Worm (Caenorhabditis elegans) whole organism, young adult: Measurements from ENCODE around the gene fbxa-127.

ENCODE experiments used
- B0035.1 ChIP-seq: sonication (generic microtip); optimal IDR thresholded peaks from 2 replicates; lab custom pipeline; 2016; ENCODE audit warnings: missing genetic modification characterization, mild to moderate bottlenecking, missing compliant biosample characterization, missing genotype, missing genetic modification reagents
- F23B12.7 ChIP-seq: sonication (generic microtip); optimal IDR thresholded peaks from 2 replicates; lab custom pipeline; 2017; ENCODE audit warnings: missing genetic modification characterization, mild to moderate bottlenecking, missing compliant biosample characterization, antibody characterized with exemption, moderate library complexity; ENCODE audit not compliant: insufficient read depth
- F37B4.10 ChIP-seq: fragments of 200-800 bp; sonication (Bioruptor generic); IDR thresholded peaks from 2 replicates; pipeline ENCODE4 v1.3.6; 2022; ENCODE audit warnings: missing genetic modification characterization, missing compliant biosample characterization
- K11D2.4 ChIP-seq: fragments of 200-800 bp; sonication (Bioruptor generic); IDR thresholded peaks from 2 replicates; pipeline ENCODE4 v1.3.6; 2022; ENCODE audit warnings: missing genetic modification reagents, missing genetic modification characterization, missing compliant biosample characterization
- Y53F4B.3 ChIP-seq: fragments of 200-800 bp; sonication (Bioruptor generic); IDR thresholded peaks from 2 replicates; pipeline ENCODE4 v1.3.6; 2022; ENCODE audit warnings: missing genetic modification reagents, missing genetic modification characterization, missing compliant biosample characterization
- ama-1 ChIP-seq, 3 experiments: fragments of 150-350 bp in 1 of 3; sonication (generic microtip) in 2 of 3; optimal IDR thresholded peaks; 2 replicates each; lab custom pipeline; 2014 to 2018; ENCODE audit warnings: missing biosample characterization in 2 of 3, missing genetic modification characterization in 2 of 3, missing genetic modification reagents in 2 of 3
- ceh-27 ChIP-seq: fragments of 200-800 bp; sonication (Bioruptor generic); optimal IDR thresholded peaks from 2 replicates; lab custom pipeline; 2018; ENCODE audit warnings: mild to moderate bottlenecking, missing genetic modification characterization, moderate library complexity, missing compliant biosample characterization
- ets-4 ChIP-seq: fragments of 200-800 bp; sonication (Bioruptor generic); optimal IDR thresholded peaks from 2 replicates; lab custom pipeline; 2018; ENCODE audit warnings: mild to moderate bottlenecking, missing genetic modification characterization, missing compliant biosample characterization
- nfya-1 ChIP-seq: sonication (generic microtip); optimal IDR thresholded peaks from 2 replicates; lab custom pipeline; 2017; ENCODE audit warnings: antibody characterized with exemption, missing compliant biosample characterization, missing genetic modification characterization, borderline replicate concordance; ENCODE audit not compliant: insufficient read depth
- snpc-1.3 ChIP-seq: sonication (generic microtip); optimal IDR thresholded peaks from 2 replicates; lab custom pipeline; 2017; ENCODE audit warnings: missing genetic modification characterization, mild to moderate bottlenecking, missing compliant biosample characterization, antibody characterized with exemption, moderate library complexity, missing genotype, missing genetic modification reagents; ENCODE audit not compliant: insufficient read depth
- snpc-4 ChIP-seq, 5 experiments: fragments of 150-350 bp in 1 of 5; sonication (generic microtip) in 4 of 5; optimal IDR thresholded peaks; 2 replicates each; lab custom pipeline; 2014 to 2018; ENCODE audit warnings: missing genetic modification characterization in 5 of 5, missing biosample characterization in 3 of 5, antibody characterized with exemption in 2 of 5, mild to moderate bottlenecking in 2 of 5, missing compliant biosample characterization in 2 of 5, missing genotype in 2 of 5, moderate library complexity in 2 of 5, missing genetic modification reagents in 1 of 5
- tbx-9 ChIP-seq: sonication (generic microtip); optimal IDR thresholded peaks from 2 replicates; lab custom pipeline; 2016; ENCODE audit warnings: borderline replicate concordance, missing genetic modification characterization, inconsistent platforms, missing compliant biosample characterization
- unc-62 ChIP-seq: fragments of 150-350 bp; optimal IDR thresholded peaks from 2 replicates; lab custom pipeline; 2014; ENCODE audit warnings: missing biosample characterization, missing genetic modification reagents, missing genetic modification characterization

DNA sequence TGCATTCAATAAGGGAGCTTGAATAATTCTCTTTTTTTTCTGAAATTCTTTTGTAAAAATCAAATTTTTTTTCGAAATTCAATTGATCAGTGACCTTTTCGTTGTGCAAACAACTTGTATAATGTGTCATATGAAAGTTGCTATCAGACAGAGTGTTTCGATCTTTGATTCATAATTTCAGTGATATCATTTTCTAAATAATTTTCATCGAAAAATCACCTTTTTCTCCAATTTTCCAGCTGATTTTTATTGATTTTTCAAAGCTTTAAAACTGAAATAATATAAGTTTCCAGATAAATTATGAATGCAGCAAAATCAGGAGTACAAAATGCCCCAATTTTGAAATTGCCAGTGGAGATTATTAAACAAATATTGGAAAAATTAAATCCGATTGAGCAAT is at the start of gene fbxa-127:
- TF ChIP-seq unc-62 (GFP tag; lab: Kevin White, UChicago) (no peak), ceh-27 (GFP tag; lab: Kevin White, UChicago) (no peak), snpc-1.3 (no peak), ets-4 (no peak), B0035.1 (tag; lab: Kevin White, UChicago) (no peak), nfya-1 (tag; lab: Kevin White, UChicago) (no peak), Y53F4B.3 (no peak), K11D2.4 (GFP tag; lab: Robert Waterston, UW) (no peak), snpc-4 (GFP tag; optimal IDR thresholded peaks at IDR 0.05; lab: Kevin White, UChicago) (no peak), snpc-4 (tag; optimal IDR thresholded peaks at IDR 0.05; lab: Kevin White, UChicago) (no peak), tbx-9 (no peak), ama-1 (optimal IDR thresholded peaks at IDR 0.05; lab: Kevin White, UChicago) (no peak), ama-1 (GFP tag; optimal IDR thresholded peaks at IDR 0.05; lab: Kevin White, UChicago) (no peak), F23B12.7 (tag; lab: Kevin White, UChicago) (no peak), F37B4.10 (no peak)
